Worm (Caenorhabditis elegans) whole organism, L4/young adult: ENCODE results near the gene str-12.

Experiments used
- W03F9.2 ChIP-seq: fragments of 150-350 bp; optimal IDR thresholded peaks from 2 replicates; lab custom pipeline; 2014; ENCODE audit warnings: missing biosample characterization, missing genetic modification characterization
- dao-5 ChIP-seq: sonication (generic microtip); optimal IDR thresholded peaks from 2 replicates; lab custom pipeline; 2016; ENCODE audit warnings: missing genotype, missing genetic modification characterization, moderate library complexity, missing compliant biosample characterization
- him-1 ChIP-seq: sonication (generic microtip); optimal IDR thresholded peaks from 2 replicates; lab custom pipeline; 2016; ENCODE audit warnings: missing genotype, missing genetic modification reagents, missing genetic modification characterization, missing compliant biosample characterization

ce11 chrV:15594573-15594972 is 16.1 kb upstream of the str-12 start, which contains the start of gene fbxa-139:
- no peak for TF ChIP-seq him-1 (tag; lab: Kevin White, UChicago)
- TF ChIP-seq dao-5 = no peak
- no peak for TF ChIP-seq W03F9.2 (tag; lab: Kevin White, UChicago)
